Fruit fly (Drosophila melanogaster) whole organism, pupa: ENCODE results near the gene salm.
A peak's percentile ranks its signal among the peaks of the same experiment; 100 is the strongest.

Experiments used
- CG10348 ChIP-seq: fragments of 200-800 bp; sonication (Bioruptor generic); IDR thresholded peaks from 2 replicates; pipeline ENCODE4 v1.3.6; 2022; ENCODE audit warnings: missing biosample characterization, missing genetic modification characterization
- CG12605 ChIP-seq: fragments of 200-800 bp; sonication (Bioruptor generic); IDR thresholded peaks from 2 replicates; pipeline ENCODE4 v1.3.6; 2022; ENCODE audit warnings: missing biosample characterization, missing genetic modification characterization
- CG15710 ChIP-seq: fragments of 200-800 bp; sonication (Bioruptor generic); optimal IDR thresholded peaks from 2 replicates; lab custom pipeline; 2018; ENCODE audit warnings: missing biosample characterization, mild to moderate bottlenecking, missing genetic modification characterization, moderate library complexity
- CG17806 ChIP-seq: fragments of 200-800 bp; sonication (Bioruptor generic); optimal IDR thresholded peaks from 2 replicates; lab custom pipeline; 2018; ENCODE audit warnings: missing biosample characterization, mild to moderate bottlenecking, missing genetic modification characterization, moderate library complexity
- CG32121 ChIP-seq: fragments of 200-800 bp; sonication (Bioruptor generic); IDR thresholded peaks from 2 replicates; pipeline ENCODE4 v1.3.6; 2022; ENCODE audit warnings: missing biosample characterization, missing genetic modification characterization
- CG8159 ChIP-seq: fragments of 200-800 bp; sonication (Bioruptor generic); optimal IDR thresholded peaks from 3 replicates; lab custom pipeline; 2018; ENCODE audit warnings: missing biosample characterization, mild to moderate bottlenecking, missing genetic modification characterization, moderate library complexity
- CG8301 ChIP-seq: fragments of 200-800 bp; sonication (Bioruptor generic); optimal IDR thresholded peaks from 2 replicates; lab custom pipeline; 2018; ENCODE audit warnings: missing biosample characterization, mild to moderate bottlenecking, missing genetic modification characterization
- CG9948 ChIP-seq: fragments of 200-800 bp; sonication (Bioruptor generic); optimal IDR thresholded peaks from 2 replicates; lab custom pipeline; 2018; ENCODE audit warnings: missing biosample characterization, mild to moderate bottlenecking, missing genetic modification characterization, moderate library complexity
- EcR ChIP-seq: fragments of 200-800 bp; sonication (Bioruptor generic); optimal IDR thresholded peaks from 3 replicates; lab custom pipeline; 2019; ENCODE audit warnings: missing biosample characterization, missing genetic modification characterization, mild to moderate bottlenecking, moderate library complexity, missing genetic modification reagents
- Pif1A ChIP-seq: fragments of 200-800 bp; sonication (Bioruptor generic); optimal IDR thresholded peaks from 3 replicates; lab custom pipeline; 2016; ENCODE audit warnings: missing biosample characterization, missing genetic modification characterization
- Snoo ChIP-seq: fragments of 200-800 bp; sonication (Bioruptor generic); optimal IDR thresholded peaks from 3 replicates; lab custom pipeline; 2017; ENCODE audit warnings: missing biosample characterization, mild to moderate bottlenecking, missing genetic modification characterization, inconsistent platforms
- fd96Ca ChIP-seq: fragments of 200-800 bp; sonication (Bioruptor generic); IDR thresholded peaks from 3 replicates; pipeline ENCODE4 v1.3.6; 2022; ENCODE audit warnings: missing biosample characterization, missing genetic modification characterization
- rn ChIP-seq: fragments of 200-800 bp; sonication (Bioruptor generic); IDR thresholded peaks from 2 replicates; pipeline ENCODE4 v1.3.6; 2022; ENCODE audit warnings: missing biosample characterization, missing genetic modification characterization

DNA sequence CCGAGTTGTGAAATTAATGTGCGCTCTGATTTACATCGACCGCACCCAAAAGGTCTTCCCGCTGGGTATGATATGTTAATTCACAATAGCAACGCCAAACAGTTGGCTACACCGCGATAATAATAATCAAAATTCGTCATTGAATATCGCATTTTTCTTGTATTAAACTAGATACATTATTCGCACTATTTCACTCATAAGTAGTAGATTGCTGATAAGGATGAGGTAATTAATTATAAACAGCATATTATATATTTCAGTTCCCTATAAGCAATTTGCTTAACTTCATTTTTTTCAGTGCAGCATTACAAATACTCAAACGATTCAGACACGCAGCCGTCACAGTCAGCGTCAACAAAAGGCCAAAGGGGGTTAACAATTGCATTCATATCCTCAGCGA, 51.3 kb downstream of the salm start:
- no peak for TF ChIP-seq Pif1A (GFP tag; lab: Kevin White, UChicago)
- TF ChIP-seq CG8301 (tag; lab: Kevin White, UChicago): no peak
- TF ChIP-seq fd96Ca (GFP tag; lab: Robert Waterston, UW): no peak
- no peak for TF ChIP-seq EcR
- no peak for TF ChIP-seq CG8159 (tag; lab: Kevin White, UChicago)
- TF ChIP-seq Snoo (tag; lab: Kevin White, UChicago): no peak
- TF ChIP-seq CG32121 (GFP tag; lab: Robert Waterston, UW): no peak
- peak; percentile 47 for TF ChIP-seq CG15710 (tag; lab: Kevin White, UChicago)
- TF ChIP-seq CG12605: no peak
- no peak for TF ChIP-seq CG9948
- no peak for TF ChIP-seq CG17806 (tag; lab: Kevin White, UChicago)
- TF ChIP-seq CG10348 (GFP tag; lab: Robert Waterston, UW): no peak
- no peak for TF ChIP-seq rn
